5 fruit fly cellular contexts compared by ENCODE assay signal in genomic region chr3R:11214449-11214950, dm6.
A peak's percentile ranks its signal among the peaks of the same experiment; 100 is the strongest.
TF ChIP-seq lines count a peak whose summit lies in the region.

ZnT86D (minus strand) TSS chr3R:11214539.

- no peak for TF ChIP-seq CTCF in whole organism, embryonic (GFP tag; optimal IDR thresholded peaks at IDR 0.05; lab: Kevin White, UChicago)

TF ChIP-seq in whole organism, adult, 20 proteins besides CTCF, POLR2A, EP300 and RAD21 (continues in another document):
- peak; percentile 78 for TF ChIP-seq CG12768 (GFP tag; optimal IDR thresholded peaks at IDR 0.05; lab: Kevin White, UChicago)
- TF ChIP-seq CG1620 (GFP tag; optimal IDR thresholded peaks at IDR 0.05; lab: Kevin White, UChicago) = peak; percentile 68
- peak; percentile 70 for TF ChIP-seq toe (GFP tag; optimal IDR thresholded peaks at IDR 0.05; lab: Kevin White, UChicago)
- TF ChIP-seq CG11617 (GFP tag; optimal IDR thresholded peaks at IDR 0.05; lab: Kevin White, UChicago) = peak; percentile 82
- peak; percentile 34 for TF ChIP-seq Crg-1 (GFP tag; optimal IDR thresholded peaks at IDR 0.05; lab: Kevin White, UChicago)
- TF ChIP-seq CG14711 (tag; optimal IDR thresholded peaks at IDR 0.05; lab: Kevin White, UChicago) = peak; percentile 75
- peak; percentile 27 for TF ChIP-seq ovo (GFP tag; optimal IDR thresholded peaks at IDR 0.05; lab: Kevin White, UChicago)
- TF ChIP-seq Hr96 (GFP tag; optimal IDR thresholded peaks at IDR 0.05; lab: Kevin White, UChicago) = peak; percentile 74
- peak; percentile 54 for TF ChIP-seq tj (GFP tag; optimal IDR thresholded peaks at IDR 0.05; lab: Kevin White, UChicago)
- peak; percentile 70 for TF ChIP-seq pad (GFP tag; optimal IDR thresholded peaks at IDR 0.05; lab: Kevin White, UChicago)
- TF ChIP-seq Clk (GFP tag; optimal IDR thresholded peaks at IDR 0.05; lab: Kevin White, UChicago) = peak; percentile 47
- TF ChIP-seq CG7045 (GFP tag; optimal IDR thresholded peaks at IDR 0.05; lab: Kevin White, UChicago) = peak; percentile 72
- TF ChIP-seq Mnt (GFP tag; optimal IDR thresholded peaks at IDR 0.05; lab: Kevin White, UChicago) = peak; percentile 83
- peak; percentile 75 for TF ChIP-seq bab1 (GFP tag; optimal IDR thresholded peaks at IDR 0.05; lab: Kevin White, UChicago)
- peak; percentile 80 for TF ChIP-seq CG5204 (GFP tag; optimal IDR thresholded peaks at IDR 0.05; lab: Kevin White, UChicago)
- peak; percentile 86 for TF ChIP-seq CG7101 (tag; optimal IDR thresholded peaks at IDR 0.05; lab: Kevin White, UChicago)
- TF ChIP-seq cnc (optimal IDR thresholded peaks at IDR 0.05; lab: Kevin White, UChicago) = no peak
- no peak for TF ChIP-seq kay (GFP tag; lab: Kevin White, UChicago; ENCODE audit: borderline replicate concordance)

TF ChIP-seq in whole organism, embryonic, 481 proteins besides CTCF, POLR2A, EP300 and RAD21 (continues in another document):
- peak; percentile 31 for TF ChIP-seq pfk (GFP tag; optimal IDR thresholded peaks at IDR 0.05; lab: Kevin White, UChicago)
- TF ChIP-seq CG1647 (GFP tag; optimal IDR thresholded peaks at IDR 0.05; lab: Kevin White, UChicago) = peak; percentile 22
- TF ChIP-seq Antp (GFP tag; optimal IDR thresholded peaks at IDR 0.05; lab: Kevin White, UChicago) = peak; percentile 49
- TF ChIP-seq nom (GFP tag; optimal IDR thresholded peaks at IDR 0.05; lab: Kevin White, UChicago) = peak; percentile 35
- TF ChIP-seq CG33557 (GFP tag; optimal IDR thresholded peaks at IDR 0.05; lab: Kevin White, UChicago) = peak; percentile 55
- TF ChIP-seq CG30403 (GFP tag; optimal IDR thresholded peaks at IDR 0.05; lab: Kevin White, UChicago) = peak; percentile 59
- TF ChIP-seq Fer2 (tag; optimal IDR thresholded peaks at IDR 0.05; lab: Kevin White, UChicago) = peak; percentile 64
- TF ChIP-seq CG15696 (tag; optimal IDR thresholded peaks at IDR 0.05; lab: Kevin White, UChicago) = peak; percentile 55
- TF ChIP-seq Atf-2 (GFP tag; optimal IDR thresholded peaks at IDR 0.05; lab: Kevin White, UChicago) = peak; percentile 5
- no peak for TF ChIP-seq eve (GFP tag; optimal IDR thresholded peaks at IDR 0.05; lab: Kevin White, UChicago)
- no peak for TF ChIP-seq gro (GFP tag; optimal IDR thresholded peaks at IDR 0.05; lab: Kevin White, UChicago)
- no peak for TF ChIP-seq hb (GFP tag; IDR thresholded peaks at IDR 0.05; lab: Robert Waterston, UW; ENCODE audit: partially characterized antibody)
- TF ChIP-seq bbx (GFP tag; IDR thresholded peaks at IDR 0.05; lab: Robert Waterston, UW; ENCODE audit: partially characterized antibody) = no peak; the same call in 1 of the 2 replicates
- TF ChIP-seq CG9727 (GFP tag; optimal IDR thresholded peaks at IDR 0.05; lab: Kevin White, UChicago) = peak; percentile 55
- TF ChIP-seq Poxn (GFP tag; IDR thresholded peaks at IDR 0.05; lab: Robert Waterston, UW) = no peak
- TF ChIP-seq CG12942 (GFP tag; optimal IDR thresholded peaks at IDR 0.05; lab: Kevin White, UChicago) = no peak
- TF ChIP-seq HHEX (GFP tag; optimal IDR thresholded peaks at IDR 0.05; lab: Kevin White, UChicago) = peak; percentile 33
- peak; percentile 49; the same call in 2 of the 3 replicates for TF ChIP-seq Aef1 (GFP tag; IDR thresholded peaks at IDR 0.05; lab: Robert Waterston, UW)

TF ChIP-seq in whole organism, prepupa, 60 proteins besides CTCF, POLR2A, EP300 and RAD21 (continues in another document):
- TF ChIP-seq Smox (GFP tag; optimal IDR thresholded peaks at IDR 0.05; lab: Kevin White, UChicago) = peak; percentile 65
- peak; percentile 51 for TF ChIP-seq CG6854 (GFP tag; optimal IDR thresholded peaks at IDR 0.05; lab: Kevin White, UChicago)
- TF ChIP-seq acj6 (GFP tag; optimal IDR thresholded peaks at IDR 0.05; lab: Kevin White, UChicago) = peak; percentile 61
- peak; percentile 76 for TF ChIP-seq cyc (GFP tag; optimal IDR thresholded peaks at IDR 0.05; lab: Kevin White, UChicago)
- peak; percentile 75 for TF ChIP-seq Hr39 (GFP tag; optimal IDR thresholded peaks at IDR 0.05; lab: Kevin White, UChicago)
- peak; percentile 34 for TF ChIP-seq CG11762 (GFP tag; optimal IDR thresholded peaks at IDR 0.05; lab: Kevin White, UChicago; ENCODE audit: insufficient read depth)
- peak; percentile 76 for TF ChIP-seq Met (GFP tag; optimal IDR thresholded peaks at IDR 0.05; lab: Kevin White, UChicago)
- TF ChIP-seq CG8632 (GFP tag; optimal IDR thresholded peaks at IDR 0.05; lab: Kevin White, UChicago) = no peak
- TF ChIP-seq OdsH (GFP tag; optimal IDR thresholded peaks at IDR 0.05; lab: Kevin White, UChicago) = peak; percentile 71
- peak; percentile 82 for TF ChIP-seq Sox14 (GFP tag; optimal IDR thresholded peaks at IDR 0.05; lab: Kevin White, UChicago)
- TF ChIP-seq Sox15 (GFP tag; optimal IDR thresholded peaks at IDR 0.05; lab: Kevin White, UChicago) = peak; percentile 25
- TF ChIP-seq dac (GFP tag; optimal IDR thresholded peaks at IDR 0.05; lab: Kevin White, UChicago) = peak; percentile 22
- TF ChIP-seq Hr4 (GFP tag; optimal IDR thresholded peaks at IDR 0.05; lab: Kevin White, UChicago) = peak; percentile 87
- peak; percentile 61 for TF ChIP-seq eg (GFP tag; IDR thresholded peaks at IDR 0.05; lab: Robert Waterston, UW)
- no peak for TF ChIP-seq CG4318 (GFP tag; optimal IDR thresholded peaks at IDR 0.05; lab: Kevin White, UChicago)
- TF ChIP-seq Blimp-1 (GFP tag; optimal IDR thresholded peaks at IDR 0.05; lab: Kevin White, UChicago) = peak; percentile 35
- peak; percentile 71 for TF ChIP-seq CG31627 (GFP tag; optimal IDR thresholded peaks at IDR 0.05; lab: Kevin White, UChicago)
- peak; percentile 56 for TF ChIP-seq vri (GFP tag; optimal IDR thresholded peaks at IDR 0.05; lab: Kevin White, UChicago)
- TF ChIP-seq CG6276 (GFP tag; optimal IDR thresholded peaks at IDR 0.05; lab: Kevin White, UChicago) = no peak

TF ChIP-seq in whole organism, pupa, 21 proteins besides CTCF, POLR2A, EP300 and RAD21:
- TF ChIP-seq CG9948 (tag; optimal IDR thresholded peaks at IDR 0.05; lab: Kevin White, UChicago) (peak; percentile 58), Pif1B (GFP tag; optimal IDR thresholded peaks at IDR 0.05; lab: Kevin White, UChicago) (peak; percentile 39), EcR (GFP tag; optimal IDR thresholded peaks at IDR 0.05; lab: Kevin White, UChicago) (peak; percentile 33), CG34367 (tag; optimal IDR thresholded peaks at IDR 0.05; lab: Kevin White, UChicago) (peak; percentile 45), Pif1A (GFP tag; optimal IDR thresholded peaks at IDR 0.05; lab: Kevin White, UChicago) (no peak), CG13204 (GFP tag; optimal IDR thresholded peaks at IDR 0.05; lab: Kevin White, UChicago) (no peak), Snoo (tag; optimal IDR thresholded peaks at IDR 0.05; lab: Kevin White, UChicago) (peak; percentile 35), CG8159 (tag; optimal IDR thresholded peaks at IDR 0.05; lab: Kevin White, UChicago) (peak; percentile 66), CG17806 (tag; optimal IDR thresholded peaks at IDR 0.05; lab: Kevin White, UChicago) (peak; percentile 45), CG15710 (tag; optimal IDR thresholded peaks at IDR 0.05; lab: Kevin White, UChicago) (peak; percentile 62), Ets98B (GFP tag; IDR thresholded peaks at IDR 0.05; lab: Robert Waterston, UW) (peak; percentile 35; the same call in 1 of the 2 replicates), rn (GFP tag; IDR thresholded peaks at IDR 0.05; lab: Robert Waterston, UW) (0 out of 2 replicates have a peak, but pooled peaks have one; percentile 12), D1 (tag; optimal IDR thresholded peaks at IDR 0.05; lab: Kevin White, UChicago) (no peak), fd96Ca (GFP tag; IDR thresholded peaks at IDR 0.05; lab: Robert Waterston, UW) (no peak), CG14655 (GFP tag; optimal IDR thresholded peaks at IDR 0.05; lab: Kevin White, UChicago) (no peak), CG10348 (GFP tag; IDR thresholded peaks at IDR 0.05; lab: Robert Waterston, UW) (no peak), CG32121 (GFP tag; IDR thresholded peaks at IDR 0.05; lab: Robert Waterston, UW) (peak; percentile 10; the same call in 1 of the 2 replicates), CG8301 (tag; optimal IDR thresholded peaks at IDR 0.05; lab: Kevin White, UChicago) (peak; percentile 47), CG4496 (GFP tag; IDR thresholded peaks at IDR 0.05; lab: Robert Waterston, UW) (peak; percentile 51; the same call in 1 of the 3 replicates), CG12605 (GFP tag; IDR thresholded peaks at IDR 0.05; lab: Robert Waterston, UW) (peak; percentile 55)
TF ChIP-seq in whole organism, pupa: peak in this region for 14.

TF ChIP-seq in whole organism, wandering third instar larva, 38 proteins besides CTCF, POLR2A, EP300 and RAD21 (continues in another document):
- TF ChIP-seq HLH106 (tag; optimal IDR thresholded peaks at IDR 0.05; lab: Kevin White, UChicago) (peak; percentile 84), dmrt93B (GFP tag; optimal IDR thresholded peaks at IDR 0.05; lab: Kevin White, UChicago) (peak; percentile 39), h (GFP tag; optimal IDR thresholded peaks at IDR 0.05; lab: Kevin White, UChicago) (peak; percentile 73), CG32264 (GFP tag; optimal IDR thresholded peaks at IDR 0.05; lab: Kevin White, UChicago) (peak; percentile 30), woc (GFP tag; optimal IDR thresholded peaks at IDR 0.05; lab: Kevin White, UChicago) (peak; percentile 96), Sp1 (GFP tag; optimal IDR thresholded peaks at IDR 0.05; lab: Kevin White, UChicago) (peak; percentile 81), fru (GFP tag; optimal IDR thresholded peaks at IDR 0.05; lab: Kevin White, UChicago) (peak; percentile 86), Abd-B (GFP tag; optimal IDR thresholded peaks at IDR 0.05; lab: Kevin White, UChicago) (no peak), ey (GFP tag; optimal IDR thresholded peaks at IDR 0.05; lab: Kevin White, UChicago) (peak; percentile 61), sage (GFP tag; optimal IDR thresholded peaks at IDR 0.05; lab: Kevin White, UChicago) (no peak), Dif (GFP tag; optimal IDR thresholded peaks at IDR 0.05; lab: Kevin White, UChicago; ENCODE audit: partially characterized antibody) (no peak), Hnf4 (GFP tag; optimal IDR thresholded peaks at IDR 0.05; lab: Kevin White, UChicago) (peak; percentile 44), OdsH (GFP tag; optimal IDR thresholded peaks at IDR 0.05; lab: Kevin White, UChicago) (peak; percentile 33), rgr (GFP tag; optimal IDR thresholded peaks at IDR 0.05; lab: Kevin White, UChicago) (peak; percentile 63), Myc (optimal IDR thresholded peaks at IDR 0.05; lab: Kevin White, UChicago) (peak; percentile 58), psq (GFP tag; optimal IDR thresholded peaks at IDR 0.05; lab: Kevin White, UChicago) (peak; percentile 78), Jra (GFP tag; optimal IDR thresholded peaks at IDR 0.05; lab: Kevin White, UChicago) (peak; percentile 22), Rel (GFP tag; optimal IDR thresholded peaks at IDR 0.05; lab: Kevin White, UChicago) (no peak), Rel (tag; optimal IDR thresholded peaks at IDR 0.05; lab: Kevin White, UChicago) (peak; percentile 44), dl (GFP tag; optimal IDR thresholded peaks at IDR 0.05; lab: Kevin White, UChicago; ENCODE audit: insufficient read depth in 1 of 2, partially characterized antibody in 2 of 2) (no peak), Hr83 (GFP tag; optimal IDR thresholded peaks at IDR 0.05; lab: Kevin White, UChicago; ENCODE audit: poor library complexity, severe bottlenecking) (peak; percentile 39), foxo (GFP tag; optimal IDR thresholded peaks at IDR 0.05; lab: Kevin White, UChicago) (peak in 1 of 2 experiments; percentile 64)
